Fruit fly (Drosophila melanogaster) whole organism, embryonic: ENCODE measurements around the gene spok.

Experiments used
- Bdp1 ChIP-seq: fragments of 200-800 bp; sonication (Bioruptor generic); optimal IDR thresholded peaks from 3 replicates; lab custom pipeline; 2016; ENCODE audit warnings: missing biosample characterization, missing genetic modification characterization
- CG1024 ChIP-seq: fragments of 200-800 bp; sonication (Bioruptor generic); IDR thresholded peaks from 2 replicates; pipeline ENCODE4 v1.3.6; 2022; ENCODE audit warnings: missing biosample characterization, missing genetic modification characterization
- CG1603 ChIP-seq: fragments of 200-800 bp; sonication (Bioruptor generic); optimal IDR thresholded peaks from 2 replicates; lab custom pipeline; 2019; ENCODE audit warnings: missing biosample characterization, mild to moderate bottlenecking, missing genetic modification characterization, moderate library complexity
- CG17361 ChIP-seq: fragments of 200-800 bp; sonication (Bioruptor generic); IDR thresholded peaks from 3 replicates; pipeline ENCODE4 v1.3.6; 2022; ENCODE audit warnings: missing biosample characterization, missing genetic modification characterization
- CG17912 ChIP-seq: fragments of 200-800 bp; sonication (Bioruptor generic); optimal IDR thresholded peaks from 2 replicates; lab custom pipeline; 2018; ENCODE audit warnings: missing biosample characterization, mild to moderate bottlenecking, missing genetic modification characterization
- CG33213 ChIP-seq: fragments of 200-800 bp; sonication (Bioruptor generic); optimal IDR thresholded peaks from 3 replicates; lab custom pipeline; 2016; ENCODE audit warnings: missing biosample characterization, missing genetic modification characterization
- CG6654 ChIP-seq: fragments of 200-800 bp; sonication (Bioruptor generic); optimal IDR thresholded peaks from 2 replicates; lab custom pipeline; 2017; ENCODE audit warnings: missing biosample characterization, mild to moderate bottlenecking, missing genetic modification characterization
- CG6791 ChIP-seq: fragments of 200-800 bp; sonication (Bioruptor generic); IDR thresholded peaks from 3 replicates; pipeline ENCODE4 v1.3.6; 2022; ENCODE audit warnings: missing biosample characterization, missing genetic modification characterization; ENCODE audit not compliant: partially characterized antibody
- CG8290 ChIP-seq, 3 experiments: fragments of 200-800 bp; sonication (Bioruptor generic); optimal IDR thresholded peaks; 2 replicates each; lab custom pipeline; 2016 to 2019; ENCODE audit warnings: missing biosample characterization in 3 of 3, missing genetic modification characterization in 3 of 3, mild to moderate bottlenecking in 2 of 3, moderate library complexity in 1 of 3
- CTCF ChIP-seq: fragments of 200-800 bp; sonication (Bioruptor generic); optimal IDR thresholded peaks from 2 replicates; lab custom pipeline; 2017; ENCODE audit warnings: missing biosample characterization, mild to moderate bottlenecking, missing genetic modification characterization, moderate library complexity
- CoRest ChIP-seq: fragments of 200-800 bp; sonication (Bioruptor generic); optimal IDR thresholded peaks from 3 replicates; lab custom pipeline; 2018; ENCODE audit warnings: missing biosample characterization, mild to moderate bottlenecking, missing genetic modification characterization, moderate library complexity
- HmgD ChIP-seq: fragments of 200-800 bp; sonication (Bioruptor generic); optimal IDR thresholded peaks from 3 replicates; lab custom pipeline; 2016; ENCODE audit warnings: missing biosample characterization, missing genetic modification characterization
- Hmr ChIP-seq: fragments of 200-800 bp; sonication (Bioruptor generic); optimal IDR thresholded peaks from 3 replicates; lab custom pipeline; 2017; ENCODE audit warnings: mild to moderate bottlenecking, missing biosample characterization, missing genetic modification reagents, missing genetic modification characterization
- Lhr ChIP-seq: fragments of 200-800 bp; sonication (Bioruptor generic); optimal IDR thresholded peaks from 3 replicates; lab custom pipeline; 2017; ENCODE audit warnings: mild to moderate bottlenecking, missing biosample characterization, missing genetic modification reagents, missing genetic modification characterization
- Neu2 ChIP-seq: fragments of 200-800 bp; sonication (Bioruptor generic); optimal IDR thresholded peaks from 3 replicates; lab custom pipeline; 2016; ENCODE audit warnings: missing biosample characterization, missing genetic modification characterization, borderline replicate concordance
- Opbp ChIP-seq: fragments of 200-800 bp; sonication (Bioruptor generic); IDR thresholded peaks from 3 replicates; pipeline ENCODE4 v1.3.6; 2022; ENCODE audit warnings: missing biosample characterization, missing genetic modification characterization; ENCODE audit not compliant: partially characterized antibody
- Poxn ChIP-seq: fragments of 200-800 bp; sonication (Bioruptor generic); IDR thresholded peaks from 2 replicates; pipeline ENCODE4 v1.3.6; 2022; ENCODE audit warnings: missing biosample characterization, missing genetic modification characterization
- Sox102F ChIP-seq: fragments of 200-800 bp; sonication (Bioruptor generic); optimal IDR thresholded peaks from 2 replicates; lab custom pipeline; 2018; ENCODE audit warnings: missing biosample characterization, mild to moderate bottlenecking, missing genetic modification characterization, moderate library complexity
- Trl ChIP-seq, 3 experiments: fragments of >200 bp in 2 of 3; fragments of 200-800 bp in 1 of 3; sonication (Bioruptor generic) in 1 of 3; optimal IDR thresholded peaks; 2 replicates in 1 of 3; 3 replicates in 2 of 3; lab custom pipeline; 2016 to 2017; ENCODE audit warnings: missing biosample characterization in 1 of 3, missing genetic modification characterization in 1 of 3
- ac ChIP-seq: fragments of 200-800 bp; sonication (Bioruptor generic); optimal IDR thresholded peaks from 3 replicates; lab custom pipeline; 2017; ENCODE audit warnings: missing biosample characterization, mild to moderate bottlenecking, missing genetic modification characterization
- cato ChIP-seq: fragments of 200-800 bp; sonication (Bioruptor generic); optimal IDR thresholded peaks from 2 replicates; lab custom pipeline; 2016; ENCODE audit warnings: missing biosample characterization, missing genetic modification characterization, borderline replicate concordance
- caup ChIP-seq: fragments of 200-800 bp; sonication (Bioruptor generic); optimal IDR thresholded peaks from 3 replicates; lab custom pipeline; 2017; ENCODE audit warnings: missing biosample characterization, mild to moderate bottlenecking, missing genetic modification characterization, moderate library complexity; ENCODE audit not compliant: severe bottlenecking
- chm ChIP-seq: fragments of 200-800 bp; sonication (Bioruptor generic); IDR thresholded peaks from 2 replicates; pipeline ENCODE4 v1.3.6; 2022; ENCODE audit warnings: missing biosample characterization, missing genetic modification characterization
- dan ChIP-seq: fragments of 200-800 bp; sonication (Bioruptor generic); IDR thresholded peaks from 2 replicates; pipeline ENCODE4 v1.3.6; 2022; ENCODE audit warnings: missing biosample characterization, missing genetic modification characterization
- dmrt99B ChIP-seq: fragments of 200-800 bp; sonication (Bioruptor generic); optimal IDR thresholded peaks from 2 replicates; lab custom pipeline; 2018; ENCODE audit warnings: missing biosample characterization, mild to moderate bottlenecking, missing genetic modification characterization, moderate library complexity
- gfzf ChIP-seq: fragments of 200-800 bp; sonication (Bioruptor generic); optimal IDR thresholded peaks from 2 replicates; lab custom pipeline; 2016; ENCODE audit warnings: missing biosample characterization, mild to moderate bottlenecking, missing genetic modification characterization, moderate library complexity
- ken ChIP-seq: fragments of 200-800 bp; sonication (Bioruptor generic); IDR thresholded peaks from 3 replicates; pipeline ENCODE4 v1.3.6; 2022; ENCODE audit warnings: missing biosample characterization, missing genetic modification characterization
- nmo ChIP-seq: fragments of 200-800 bp; sonication (Bioruptor generic); optimal IDR thresholded peaks from 2 replicates; lab custom pipeline; 2018; ENCODE audit warnings: missing biosample characterization, mild to moderate bottlenecking, missing genetic modification characterization, moderate library complexity
- otp ChIP-seq: fragments of 200-800 bp; sonication (Bioruptor generic); IDR thresholded peaks from 3 replicates; pipeline ENCODE4, ENCODE4 v1.3.6; 2022; ENCODE audit warnings: missing biosample characterization, missing genetic modification characterization
- pita ChIP-seq: fragments of 200-800 bp; sonication (Bioruptor generic); optimal IDR thresholded peaks from 2 replicates; lab custom pipeline; 2017; ENCODE audit warnings: missing biosample characterization, mild to moderate bottlenecking, missing genetic modification characterization
- stwl ChIP-seq: fragments of 200-800 bp; sonication (Bioruptor generic); optimal IDR thresholded peaks from 3 replicates; lab custom pipeline; 2018; ENCODE audit warnings: missing biosample characterization, mild to moderate bottlenecking, missing genetic modification characterization, moderate library complexity
- trem ChIP-seq: fragments of 200-800 bp; optimal IDR thresholded peaks from 3 replicates; lab custom pipeline; 2019; ENCODE audit warnings: missing biosample characterization, mild to moderate bottlenecking, missing genetic modification characterization, moderate library complexity
- unc-4 ChIP-seq: fragments of 200-800 bp; sonication (Bioruptor generic); IDR thresholded peaks from 2 replicates; pipeline ENCODE4 v1.3.6; 2022; ENCODE audit warnings: missing biosample characterization, missing genetic modification characterization; ENCODE audit not compliant: partially characterized antibody
- yki ChIP-seq: fragments of >200 bp; optimal IDR thresholded peaks from 3 replicates; lab custom pipeline; 2018

Gene spok

dm6 chr3R:3322510-3322909 is at the start of gene spok:
TSS of gene spok (plus strand) at chr3R:3322810.
- TF ChIP-seq otp = no peak
- TF ChIP-seq Sox102F (GFP tag; lab: Kevin White, UChicago) = no peak
- TF ChIP-seq CG17912 (GFP tag; lab: Kevin White, UChicago) = no peak
- TF ChIP-seq CG6654 (GFP tag; lab: Kevin White, UChicago) = no peak
- no peak for TF ChIP-seq Bdp1
- no peak for TF ChIP-seq cato (GFP tag; lab: Kevin White, UChicago)

- TF ChIP-seq CG8290 (GFP tag; optimal IDR thresholded peaks at IDR 0.05; lab: Kevin White, UChicago) = peak; percentile 92
- peak; percentile 32 to 66 for TF ChIP-seq CG8290 (tag; optimal IDR thresholded peaks at IDR 0.05; lab: Kevin White, UChicago)
- TF ChIP-seq ken (GFP tag; lab: Robert Waterston, UW) = no peak
- TF ChIP-seq caup (GFP tag; lab: Kevin White, UChicago) = no peak
- TF ChIP-seq CG33213 (GFP tag; lab: Kevin White, UChicago) = peak; percentile 100
- peak; percentile 11 for TF ChIP-seq nmo (GFP tag; lab: Kevin White, UChicago)
- TF ChIP-seq unc-4 (GFP tag; lab: Robert Waterston, UW) = no peak
- peak; percentile 49 for TF ChIP-seq stwl (tag; lab: Kevin White, UChicago)
- TF ChIP-seq Trl (optimal IDR thresholded peaks at IDR 0.05; lab: Kevin White, UChicago) = no peak
- no peak for TF ChIP-seq Trl (GFP tag; optimal IDR thresholded peaks at IDR 0.05; lab: Kevin White, UChicago)
- TF ChIP-seq trem = peak; percentile 28
- peak; percentile 66 for TF ChIP-seq CTCF
- TF ChIP-seq ac = no peak
- TF ChIP-seq Poxn = no peak
- peak; percentile 71 for TF ChIP-seq CG1603 (tag; lab: Kevin White, UChicago)
- 0 out of 2 replicates have a peak, but pooled peaks have one; percentile 20 for TF ChIP-seq CG1024 (GFP tag; lab: Robert Waterston, UW)
- TF ChIP-seq pita (GFP tag; lab: Kevin White, UChicago) = peak; percentile 77
- TF ChIP-seq Hmr (GFP tag; lab: Kevin White, UChicago) = peak; percentile 80
- peak; percentile 17 for TF ChIP-seq Neu2 (GFP tag; lab: Kevin White, UChicago)
- TF ChIP-seq Lhr (GFP tag; lab: Kevin White, UChicago) = peak; percentile 100
- TF ChIP-seq CG6791 = 0 out of 3 replicates have a peak, but pooled peaks have one; percentile 61
- TF ChIP-seq Opbp (GFP tag; lab: Robert Waterston, UW) = peak; percentile 42; the same call in 1 of the 3 replicates
- TF ChIP-seq dmrt99B (tag; lab: Kevin White, UChicago) = no peak
- TF ChIP-seq gfzf (GFP tag; lab: Kevin White, UChicago) = peak; percentile 45
- TF ChIP-seq HmgD (GFP tag; lab: Kevin White, UChicago) = peak; percentile 21
- peak; percentile 43 for TF ChIP-seq CoRest
- peak; percentile 47 for TF ChIP-seq yki (lab: Kevin White, UChicago)
- TF ChIP-seq chm (GFP tag; lab: Robert Waterston, UW) = peak; percentile 12; the same call in 1 of the 2 replicates
- peak; percentile 81 for TF ChIP-seq CG17361 (GFP tag; lab: Robert Waterston, UW)
- no peak for TF ChIP-seq dan (GFP tag; lab: Robert Waterston, UW)
- TF ChIP-seq, all 482 proteins: peak for 20
These were observed 51.5 kb downstream of the spok start for dm6 chr3R:3374105-3374504.
